Worm (Caenorhabditis elegans): ENCODE results near the gene F55C12.19.

The F55C12.19 gene

DNA sequence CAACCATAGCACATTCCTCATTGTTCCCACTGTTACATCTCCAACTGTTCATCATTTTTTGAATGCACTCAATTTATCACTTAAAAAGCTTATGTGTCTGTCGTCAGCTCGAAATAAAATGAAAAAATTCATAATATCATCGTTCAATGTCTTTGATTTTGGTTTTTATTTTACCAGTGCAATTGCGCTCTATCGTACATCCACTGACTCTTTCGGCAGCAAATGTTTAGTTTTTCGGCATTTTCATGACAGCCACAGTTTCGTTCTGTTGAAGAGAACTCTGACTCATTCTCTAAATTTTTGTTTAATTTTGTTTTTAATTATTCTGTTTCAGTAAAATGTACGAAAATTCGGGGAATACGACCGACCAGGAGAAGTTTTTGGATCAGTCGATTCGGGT, 41.5 kb downstream of the F55C12.19 start, which contains the start of gene vps-35 (continued):
- TF ChIP-seq dpl-1 (GFP tag; optimal IDR thresholded peaks at IDR 0.05) (peak in 2 of 3 experiments; percentile 49 to 58), nhr-85 (tag) (peak; percentile 70), lir-3 (tag; optimal IDR thresholded peaks at IDR 0.05; ENCODE audit: poor library complexity) (no peak), mef-2 (tag; optimal IDR thresholded peaks at IDR 0.05) (no peak), fos-1 (tag; optimal IDR thresholded peaks at IDR 0.05) (no peak), pax-3 (tag; optimal IDR thresholded peaks at IDR 0.05) (no peak), elt-3 (tag; optimal IDR thresholded peaks at IDR 0.05) (no peak), vab-15 (tag; optimal IDR thresholded peaks at IDR 0.05) (no peak), efl-3 (GFP tag; optimal IDR thresholded peaks at IDR 0.05) (no peak), nhr-19 (GFP tag; conservative IDR thresholded peaks at IDR 0.05) (no peak), pqm-1 (tag; optimal IDR thresholded peaks at IDR 0.05) (no peak), snpc-4 (tag; optimal IDR thresholded peaks at IDR 0.05) (no peak), nhr-20 (tag; optimal IDR thresholded peaks at IDR 0.05) (peak; percentile 32), unc-62 (GFP tag; optimal IDR thresholded peaks at IDR 0.05) (no peak), egl-13 (tag; optimal IDR thresholded peaks at IDR 0.05) (no peak), mep-1 (tag; optimal IDR thresholded peaks at IDR 0.05) (peak; percentile 24), nhr-77 (tag; optimal IDR thresholded peaks at IDR 0.05) (no peak), mab-9 (GFP tag; IDR thresholded peaks at IDR 0.05) (no peak), elt-2 (tag; optimal IDR thresholded peaks at IDR 0.05) (no peak), hlh-17 (GFP tag; optimal IDR thresholded peaks at IDR 0.05; ENCODE audit: borderline replicate concordance) (no peak), efl-1 (optimal IDR thresholded peaks at IDR 0.05) (peak; percentile 45 to 49), efl-1 (GFP tag; optimal IDR thresholded peaks at IDR 0.05 in 1 of 2) (peak; percentile 40 to 91), lin-15B (tag; optimal IDR thresholded peaks at IDR 0.05) (peak; percentile 4), unc-98 (GFP tag; IDR thresholded peaks at IDR 0.05) (no peak), swsn-7 (tag; optimal IDR thresholded peaks at IDR 0.05) (no peak), zag-1 (tag; optimal IDR thresholded peaks at IDR 0.05) (no peak), lin-39 (tag; optimal IDR thresholded peaks at IDR 0.05) (no peak), ceh-63 (GFP tag; optimal IDR thresholded peaks at IDR 0.05) (no peak), dsc-1 (tag; optimal IDR thresholded peaks at IDR 0.05) (no peak), nhr-71 (tag; optimal IDR thresholded peaks at IDR 0.05) (peak; percentile 9), zip-4 (GFP tag; optimal IDR thresholded peaks at IDR 0.05) (no peak), alr-1 (tag; optimal IDR thresholded peaks at IDR 0.05; ENCODE audit: borderline replicate concordance) (no peak), pag-3 (tag; optimal IDR thresholded peaks at IDR 0.05; ENCODE audit: borderline replicate concordance, insufficient read depth) (peak; percentile 40), ztf-11 (tag; optimal IDR thresholded peaks at IDR 0.05) (no peak), sox-4 (tag; optimal IDR thresholded peaks at IDR 0.05) (no peak), nhr-11 (tag; optimal IDR thresholded peaks at IDR 0.05) (no peak), tlp-1 (tag; optimal IDR thresholded peaks at IDR 0.05) (no peak), aly-2 (tag; optimal IDR thresholded peaks at IDR 0.05) (no peak), nhr-76 (tag; optimal IDR thresholded peaks at IDR 0.05) (no peak), ceh-88 (GFP tag; IDR thresholded peaks at IDR 0.05) (no peak), snu-23 (GFP tag; optimal IDR thresholded peaks at IDR 0.05) (peak; percentile 26), xbp-1 (tag; optimal IDR thresholded peaks at IDR 0.05) (no peak)

- TF ChIP-seq nhr-77 (tag; optimal IDR thresholded peaks at IDR 0.05), result no peak
- TF ChIP-seq efl-1 (optimal IDR thresholded peaks at IDR 0.05), result no peak
- TF ChIP-seq efl-1 (GFP tag; optimal IDR thresholded peaks at IDR 0.05 in 1 of 2), result no peak
- TF ChIP-seq zip-4 (GFP tag; optimal IDR thresholded peaks at IDR 0.05), result no peak
- TF ChIP-seq nhr-20 (tag; optimal IDR thresholded peaks at IDR 0.05), result peak; percentile 4
- TF ChIP-seq nhr-90 (tag; optimal IDR thresholded peaks at IDR 0.05; ENCODE audit: poor library complexity), result no peak
- TF ChIP-seq ztf-11 (tag; optimal IDR thresholded peaks at IDR 0.05), result no peak
Measured at ce11 chrII:5911274-5911673, 45.3 kb downstream of the F55C12.19 start, which contains the start of gene cgt-3. TSS of gene cgt-3 (plus strand) at chrII:5911324.

All from whole organism, L1 larva.